Fruit fly (Drosophila melanogaster) whole organism, embryonic: ENCODE measurements around the gene RpS3.

Experiments
- Atf3 ChIP-seq: fragments of 200-800 bp; sonication (Bioruptor generic); optimal IDR thresholded peaks from 3 replicates; lab custom pipeline; 2016; ENCODE audit warnings: missing biosample characterization, missing genetic modification characterization
- Bdp1 ChIP-seq: fragments of 200-800 bp; sonication (Bioruptor generic); optimal IDR thresholded peaks from 3 replicates; lab custom pipeline; 2016; ENCODE audit warnings: missing biosample characterization, missing genetic modification characterization
- CG11695 ChIP-seq: fragments of 200-800 bp; sonication (Bioruptor generic); IDR thresholded peaks from 3 replicates; pipeline ENCODE4 v1.3.6; 2022; ENCODE audit warnings: missing biosample characterization, missing genetic modification characterization
- CG14965 ChIP-seq: fragments of 200-800 bp; sonication (Bioruptor generic); optimal IDR thresholded peaks from 2 replicates; lab custom pipeline; 2016; ENCODE audit warnings: missing biosample characterization, missing genetic modification characterization, borderline replicate concordance
- CG15514 ChIP-seq: fragments of 200-800 bp; sonication (Bioruptor generic); optimal IDR thresholded peaks from 3 replicates; lab custom pipeline; 2017; ENCODE audit warnings: missing biosample characterization, missing genetic modification characterization, mild to moderate bottlenecking, moderate library complexity, missing genetic modification reagents
- CG17328 ChIP-seq: fragments of 200-800 bp; sonication (Bioruptor generic); IDR thresholded peaks from 2 replicates; pipeline ENCODE4 v1.3.6; 2022; ENCODE audit warnings: missing biosample characterization, missing genetic modification characterization
- CG17912 ChIP-seq: fragments of 200-800 bp; sonication (Bioruptor generic); optimal IDR thresholded peaks from 2 replicates; lab custom pipeline; 2018; ENCODE audit warnings: missing biosample characterization, mild to moderate bottlenecking, missing genetic modification characterization
- CG2202 ChIP-seq: fragments of 200-800 bp; sonication (Bioruptor generic); optimal IDR thresholded peaks from 2 replicates; lab custom pipeline; 2018; ENCODE audit warnings: missing biosample characterization, mild to moderate bottlenecking, missing genetic modification characterization
- CG30020 ChIP-seq: fragments of 200-800 bp; optimal IDR thresholded peaks from 2 replicates; lab custom pipeline; 2019; ENCODE audit warnings: missing biosample characterization, mild to moderate bottlenecking, missing genetic modification characterization, moderate library complexity
- CG30403 ChIP-seq: fragments of 200-800 bp; sonication (Bioruptor generic); optimal IDR thresholded peaks from 3 replicates; lab custom pipeline; 2016; ENCODE audit warnings: missing biosample characterization, missing genetic modification characterization
- CG31441 ChIP-seq: fragments of 200-800 bp; sonication (Bioruptor generic); IDR thresholded peaks from 2 replicates; pipeline ENCODE4 v1.3.6; 2022; ENCODE audit warnings: missing biosample characterization, missing genetic modification characterization
- CG32772 ChIP-seq: fragments of 200-800 bp; sonication (Bioruptor generic); IDR thresholded peaks from 2 replicates; pipeline ENCODE4 v1.3.6; 2022; ENCODE audit warnings: missing biosample characterization, missing genetic modification characterization
- CG33557 ChIP-seq: fragments of 200-800 bp; sonication (Bioruptor generic); optimal IDR thresholded peaks from 2 replicates; lab custom pipeline; 2019; ENCODE audit warnings: missing biosample characterization, mild to moderate bottlenecking, missing genetic modification characterization, moderate library complexity
- CG3407 ChIP-seq: fragments of 200-800 bp; sonication (Bioruptor generic); optimal IDR thresholded peaks from 2 replicates; lab custom pipeline; 2018; ENCODE audit warnings: missing biosample characterization, mild to moderate bottlenecking, missing genetic modification characterization
- CG3995 ChIP-seq: fragments of 200-800 bp; sonication (Bioruptor generic); optimal IDR thresholded peaks from 3 replicates; lab custom pipeline; 2016; ENCODE audit warnings: missing biosample characterization, missing genetic modification characterization
- CG4282 ChIP-seq: fragments of 200-800 bp; sonication (Bioruptor generic); optimal IDR thresholded peaks from 2 replicates; lab custom pipeline; 2016; ENCODE audit warnings: missing biosample characterization, missing genetic modification characterization
- CG7786 ChIP-seq: fragments of 200-800 bp; sonication (Bioruptor generic); optimal IDR thresholded peaks from 2 replicates; lab custom pipeline; 2016; ENCODE audit warnings: missing biosample characterization, missing genetic modification characterization
- CG7839 ChIP-seq: fragments of 200-800 bp; sonication (Bioruptor generic); optimal IDR thresholded peaks from 3 replicates; lab custom pipeline; 2018; ENCODE audit warnings: missing biosample characterization, mild to moderate bottlenecking, missing genetic modification characterization, moderate library complexity
- CG8944 ChIP-seq: fragments of 200-800 bp; sonication (Bioruptor generic); optimal IDR thresholded peaks from 3 replicates; lab custom pipeline; 2016; ENCODE audit warnings: missing biosample characterization, missing genetic modification characterization
- CG9727 ChIP-seq: fragments of 200-800 bp; sonication (Bioruptor generic); optimal IDR thresholded peaks from 3 replicates; lab custom pipeline; 2017; ENCODE audit warnings: missing biosample characterization, mild to moderate bottlenecking, missing genetic modification characterization
- CG9876 ChIP-seq: fragments of 200-800 bp; sonication (Bioruptor generic); optimal IDR thresholded peaks from 2 replicates; lab custom pipeline; 2016; ENCODE audit warnings: missing biosample characterization, missing genetic modification characterization
- CkIIα-i1 ChIP-seq: fragments of 200-800 bp; sonication (Bioruptor generic); IDR thresholded peaks from 2 replicates; pipeline ENCODE4 v1.3.6; 2022; ENCODE audit warnings: missing biosample characterization, missing genetic modification characterization
- D19B ChIP-seq: fragments of 200-800 bp; sonication (Bioruptor generic); optimal IDR thresholded peaks from 2 replicates; lab custom pipeline; 2017; ENCODE audit warnings: missing biosample characterization, mild to moderate bottlenecking, missing genetic modification characterization
- E2f2 ChIP-seq: fragments of 200-800 bp; sonication (Bioruptor generic); IDR thresholded peaks from 2 replicates; pipeline ENCODE4 v1.3.6; 2022; ENCODE audit warnings: missing biosample characterization, missing genetic modification characterization
- Fer2 ChIP-seq: fragments of 200-800 bp; sonication (Bioruptor generic); optimal IDR thresholded peaks from 2 replicates; lab custom pipeline; 2018; ENCODE audit warnings: missing biosample characterization, mild to moderate bottlenecking, missing genetic modification characterization, moderate library complexity
- HLHmδ ChIP-seq: fragments of 200-800 bp; sonication (Bioruptor generic); optimal IDR thresholded peaks from 2 replicates; lab custom pipeline; 2018; ENCODE audit warnings: missing biosample characterization, mild to moderate bottlenecking, missing genetic modification characterization, moderate library complexity
- Hmr ChIP-seq: fragments of 200-800 bp; sonication (Bioruptor generic); optimal IDR thresholded peaks from 3 replicates; lab custom pipeline; 2017; ENCODE audit warnings: mild to moderate bottlenecking, missing biosample characterization, missing genetic modification reagents, missing genetic modification characterization
- Hr3 ChIP-seq: fragments of 200-800 bp; sonication (Bioruptor generic); optimal IDR thresholded peaks from 3 replicates; lab custom pipeline; 2016; ENCODE audit warnings: missing biosample characterization, missing genetic modification characterization
- Hr78 ChIP-seq, 2 experiments: fragments of 200-800 bp in 1 of 2; fragments of >200 bp in 1 of 2; sonication (Bioruptor generic) in 1 of 2; optimal IDR thresholded peaks; 2 replicates each; lab custom pipeline; 2017 to 2019; ENCODE audit warnings: missing biosample characterization in 2 of 2, missing genetic modification characterization in 2 of 2, mild to moderate bottlenecking in 1 of 2, moderate library complexity in 1 of 2
- Sox100B ChIP-seq: fragments of 200-800 bp; sonication (Bioruptor generic); optimal IDR thresholded peaks from 3 replicates; lab custom pipeline; 2018; ENCODE audit warnings: missing biosample characterization, mild to moderate bottlenecking, missing genetic modification characterization
- Vsx1 ChIP-seq: fragments of 200-800 bp; sonication (Bioruptor generic); optimal IDR thresholded peaks from 2 replicates; lab custom pipeline; 2017; ENCODE audit warnings: missing biosample characterization, mild to moderate bottlenecking, missing genetic modification characterization, missing genetic modification reagents
- amos ChIP-seq: fragments of 200-800 bp; sonication (Bioruptor generic); IDR thresholded peaks from 2 replicates; pipeline ENCODE4 v1.3.6; 2022; ENCODE audit warnings: missing biosample characterization, missing genetic modification characterization; ENCODE audit not compliant: partially characterized antibody
- caup ChIP-seq: fragments of 200-800 bp; sonication (Bioruptor generic); optimal IDR thresholded peaks from 3 replicates; lab custom pipeline; 2017; ENCODE audit warnings: missing biosample characterization, mild to moderate bottlenecking, missing genetic modification characterization, moderate library complexity; ENCODE audit not compliant: severe bottlenecking
- chif ChIP-seq, 2 experiments: fragments of 200-800 bp; sonication (Bioruptor generic); optimal IDR thresholded peaks; 3 replicates each; lab custom pipeline; 2016; ENCODE audit warnings: missing biosample characterization in 2 of 2, missing genetic modification characterization in 2 of 2
- crc ChIP-seq: fragments of 200-800 bp; sonication (Bioruptor generic); optimal IDR thresholded peaks from 2 replicates; lab custom pipeline; 2016; ENCODE audit warnings: missing biosample characterization, missing genetic modification characterization
- exex ChIP-seq: fragments of 200-800 bp; sonication (Bioruptor generic); optimal IDR thresholded peaks from 4 replicates; lab custom pipeline; 2018; ENCODE audit warnings: missing biosample characterization, mild to moderate bottlenecking, missing genetic modification characterization, moderate library complexity
- ftz-f1 ChIP-seq: fragments of 200-800 bp; sonication (Bioruptor generic); optimal IDR thresholded peaks from 2 replicates; lab custom pipeline; 2016; ENCODE audit warnings: missing biosample characterization, missing genetic modification characterization
- gcm2 ChIP-seq: fragments of 200-800 bp; sonication (Bioruptor generic); optimal IDR thresholded peaks from 2 replicates; lab custom pipeline; 2016; ENCODE audit warnings: missing biosample characterization, missing genetic modification characterization
- gt ChIP-seq: fragments of 200-800 bp; sonication (Bioruptor generic); IDR thresholded peaks from 2 replicates; pipeline ENCODE4 v1.3.6; 2022; ENCODE audit warnings: missing biosample characterization, missing genetic modification characterization
- hb ChIP-seq: fragments of 200-800 bp; sonication (Bioruptor generic); IDR thresholded peaks from 3 replicates; pipeline ENCODE4 v1.3.6; 2022; ENCODE audit warnings: missing biosample characterization, missing genetic modification characterization; ENCODE audit not compliant: partially characterized antibody
- hkb ChIP-seq, 2 experiments: fragments of 200-800 bp in 1 of 2; fragments of >200 bp in 1 of 2; sonication (Bioruptor generic) in 1 of 2; IDR thresholded peaks in 1 of 2; optimal IDR thresholded peaks in 1 of 2; 2 replicates each; pipeline versions ENCODE4 v1.3.6 to Lab custom; 2017 to 2022; ENCODE audit warnings: missing biosample characterization in 1 of 2, missing genetic modification characterization in 1 of 2
- jigr1 ChIP-seq: fragments of 200-800 bp; sonication (Bioruptor generic); IDR thresholded peaks from 3 replicates; pipeline ENCODE4 v1.3.6; 2022; ENCODE audit warnings: missing biosample characterization, missing genetic modification characterization
- maf-S ChIP-seq: fragments of 200-800 bp; sonication (Bioruptor generic); optimal IDR thresholded peaks from 2 replicates; lab custom pipeline; 2016; ENCODE audit warnings: missing biosample characterization, missing genetic modification characterization
- prd ChIP-seq, 3 experiments: fragments of >200 bp in 2 of 3; fragments of 200-800 bp in 1 of 3; sonication (Bioruptor generic) in 1 of 3; optimal IDR thresholded peaks in 2 of 3; IDR thresholded peaks in 1 of 3; 2 replicates in 2 of 3; 3 replicates in 1 of 3; pipeline versions ENCODE4 v1.3.6 to Lab custom; 2017 to 2022; ENCODE audit warnings: missing biosample characterization in 1 of 3, missing genetic modification characterization in 1 of 3
- pum ChIP-seq: fragments of 200-800 bp; sonication (Bioruptor generic); optimal IDR thresholded peaks from 2 replicates; lab custom pipeline; 2016; ENCODE audit warnings: missing biosample characterization, missing genetic modification characterization
- trh ChIP-seq: fragments of 200-800 bp; sonication (Bioruptor generic); optimal IDR thresholded peaks from 2 replicates; lab custom pipeline; 2016; ENCODE audit warnings: missing biosample characterization, missing genetic modification characterization
- zf30C ChIP-seq: fragments of 200-800 bp; sonication (Bioruptor generic); optimal IDR thresholded peaks from 3 replicates; lab custom pipeline; 2018; ENCODE audit warnings: missing biosample characterization, mild to moderate bottlenecking, missing genetic modification characterization
- zfh1 ChIP-seq: fragments of 200-800 bp; sonication (Bioruptor generic); IDR thresholded peaks from 3 replicates; pipeline ENCODE4 v1.3.6; 2022; ENCODE audit warnings: missing biosample characterization, missing genetic modification characterization

The RpS3 gene

dm6 chr3R:23345057-23345776 lies 13.4 kb upstream of the RpS3 start (continued):
- TF ChIP-seq CG30403 (GFP tag; lab: Kevin White, UChicago) (peak; percentile 35), CG7786 (GFP tag; lab: Kevin White, UChicago) (no peak), CG30020 (tag; lab: Kevin White, UChicago) (no peak), Bdp1 (GFP tag; lab: Kevin White, UChicago) (no peak), CG3995 (GFP tag; lab: Kevin White, UChicago) (no peak), CG31441 (GFP tag; lab: Robert Waterston, UW) (peak; percentile 63), CG9876 (no peak), amos (GFP tag; lab: Robert Waterston, UW) (no peak), exex (tag; lab: Kevin White, UChicago) (no peak), CG32772 (GFP tag; lab: Robert Waterston, UW) (no peak), CG8944 (GFP tag; lab: Kevin White, UChicago) (no peak), Atf3 (no peak), CG3407 (GFP tag; lab: Kevin White, UChicago) (no peak), CG2202 (tag; lab: Kevin White, UChicago) (peak; percentile 45), HLHmδ (GFP tag; lab: Kevin White, UChicago) (no peak), CG11695 (0 out of 3 replicates have a peak, but pooled peaks have one; percentile 26), Vsx1 (no peak), maf-S (GFP tag; lab: Kevin White, UChicago) (no peak), trh (no peak), caup (GFP tag; lab: Kevin White, UChicago) (no peak), ftz-f1 (GFP tag; lab: Kevin White, UChicago) (no peak), CG15514 (GFP tag; lab: Kevin White, UChicago) (no peak), gt (GFP tag; lab: Robert Waterston, UW) (no peak), CG7839 (peak; percentile 50), CG33557 (GFP tag; lab: Kevin White, UChicago) (peak; percentile 78), hb (no peak), Hmr (GFP tag; lab: Kevin White, UChicago) (no peak), prd (optimal IDR thresholded peaks at IDR 0.05; lab: Kevin White, UChicago) (no peak), prd (GFP tag; IDR thresholded peaks at IDR 0.05; lab: Robert Waterston, UW) (peak; percentile 53; the same call in 2 of the 3 replicates), Hr3 (GFP tag; lab: Kevin White, UChicago) (peak; percentile 11), CG17912 (GFP tag; lab: Kevin White, UChicago) (no peak), jigr1 (GFP tag; lab: Robert Waterston, UW) (no peak), CG14965 (GFP tag; lab: Kevin White, UChicago) (no peak), pum (GFP tag; lab: Kevin White, UChicago) (no peak), gcm2 (GFP tag; lab: Kevin White, UChicago) (no peak), CG4282 (GFP tag; lab: Kevin White, UChicago) (no peak), hkb (optimal IDR thresholded peaks at IDR 0.05; lab: Kevin White, UChicago) (no peak), hkb (GFP tag; IDR thresholded peaks at IDR 0.05; lab: Robert Waterston, UW) (0 out of 2 replicates have a peak, but pooled peaks have one; percentile 23), CG9727 (GFP tag; lab: Kevin White, UChicago) (peak; percentile 80), chif (GFP tag; optimal IDR thresholded peaks at IDR 0.05; lab: Kevin White, UChicago) (peak in 1 of 2 experiments; percentile 56), CG17328 (GFP tag; lab: Robert Waterston, UW) (peak; percentile 40), Sox100B (GFP tag; lab: Kevin White, UChicago) (peak; percentile 36), D19B (no peak), E2f2 (GFP tag; lab: Robert Waterston, UW) (peak; percentile 24; the same call in 1 of the 2 replicates), crc (GFP tag; lab: Kevin White, UChicago) (no peak), CkIIα-i1 (GFP tag; lab: Robert Waterston, UW) (no peak), Fer2 (no peak), Hr78 (GFP tag; optimal IDR thresholded peaks at IDR 0.05; lab: Kevin White, UChicago) (no peak), zfh1 (GFP tag; lab: Robert Waterston, UW) (0 out of 3 replicates have a peak, but pooled peaks have one; percentile 35), zf30C (GFP tag; lab: Kevin White, UChicago) (peak; percentile 70)
